Worm (Caenorhabditis elegans) whole organism, mixed stage, embryonic: ENCODE results near the gene T12A2.3.

Experiments
- M03D4.4 ChIP-seq: sonication (generic microtip); optimal IDR thresholded peaks from 2 replicates; lab custom pipeline; 2017; ENCODE audit warnings: mild to moderate bottlenecking, missing genetic modification characterization, missing compliant biosample characterization
- blmp-1 ChIP-seq: fragments of 150-350 bp; optimal IDR thresholded peaks from 2 replicates; lab custom pipeline; 2014; ENCODE audit warnings: missing biosample characterization, missing genetic modification characterization
- ceh-39 ChIP-seq: fragments of 150-350 bp; optimal IDR thresholded peaks from 2 replicates; lab custom pipeline; 2014; ENCODE audit warnings: missing biosample characterization, missing genetic modification characterization
- ceh-43 ChIP-seq: fragments of 200-800 bp; sonication (Bioruptor generic); optimal IDR thresholded peaks from 2 replicates; lab custom pipeline; 2018; ENCODE audit warnings: mild to moderate bottlenecking, missing genetic modification characterization, moderate library complexity, missing compliant biosample characterization
- ceh-83 ChIP-seq: fragments of 200-800 bp; sonication (Bioruptor generic); optimal IDR thresholded peaks from 2 replicates; lab custom pipeline; 2018; ENCODE audit warnings: mild to moderate bottlenecking, missing genetic modification characterization, missing compliant biosample characterization
- cnd-1 ChIP-seq: fragments of 200-800 bp; sonication (Bioruptor generic); optimal IDR thresholded peaks from 2 replicates; lab custom pipeline; 2018; ENCODE audit warnings: mild to moderate bottlenecking, missing genetic modification characterization, missing compliant biosample characterization
- drap-1 ChIP-seq: fragments of 200-800 bp; sonication (Bioruptor generic); optimal IDR thresholded peaks from 3 replicates; lab custom pipeline; 2018; ENCODE audit warnings: mild to moderate bottlenecking, missing genetic modification characterization, missing compliant biosample characterization
- elt-1 ChIP-seq: sonication (generic microtip); optimal IDR thresholded peaks from 2 replicates; lab custom pipeline; 2017; ENCODE audit warnings: missing genetic modification characterization, mild to moderate bottlenecking, missing compliant biosample characterization, antibody characterized with exemption, moderate library complexity, borderline replicate concordance; ENCODE audit not compliant: insufficient read depth
- elt-3 ChIP-seq: fragments of 150-350 bp; optimal IDR thresholded peaks from 2 replicates; lab custom pipeline; 2014; ENCODE audit warnings: missing biosample characterization, missing genetic modification characterization
- hlh-1 ChIP-seq: fragments of 150-350 bp; optimal IDR thresholded peaks from 2 replicates; lab custom pipeline; 2014; ENCODE audit warnings: missing biosample characterization, missing genetic modification reagents, missing genetic modification characterization
- lin-13 ChIP-seq: fragments of 150-350 bp; optimal IDR thresholded peaks from 2 replicates; lab custom pipeline; 2014; ENCODE audit warnings: missing biosample characterization, missing genetic modification characterization
- lin-32 ChIP-seq: fragments of 200-800 bp; sonication (Bioruptor generic); optimal IDR thresholded peaks from 2 replicates; lab custom pipeline; 2018; ENCODE audit warnings: mild to moderate bottlenecking, missing genetic modification characterization, missing compliant biosample characterization
- lsy-2 ChIP-seq: fragments of 150-350 bp; optimal IDR thresholded peaks from 2 replicates; lab custom pipeline; 2014; ENCODE audit warnings: missing biosample characterization, missing genetic modification characterization
- mep-1 ChIP-seq: fragments of 150-350 bp; optimal IDR thresholded peaks from 2 replicates; lab custom pipeline; 2017; ENCODE audit warnings: missing biosample characterization, missing genetic modification reagents, missing genetic modification characterization, inconsistent platforms
- mls-2 ChIP-seq: sonication (generic microtip); optimal IDR thresholded peaks from 2 replicates; lab custom pipeline; 2016; ENCODE audit warnings: mild to moderate bottlenecking, missing genetic modification characterization, moderate library complexity, missing compliant biosample characterization
- nhr-2 ChIP-seq: fragments of 150-350 bp; optimal IDR thresholded peaks from 2 replicates; lab custom pipeline; 2014; ENCODE audit warnings: missing biosample characterization, missing genetic modification characterization
- nhr-237 ChIP-seq: fragments of 150-350 bp; optimal IDR thresholded peaks from 2 replicates; lab custom pipeline; 2014; ENCODE audit warnings: missing biosample characterization, missing genetic modification characterization
- nhr-28 ChIP-seq: fragments of 150-350 bp; optimal IDR thresholded peaks from 2 replicates; lab custom pipeline; 2014; ENCODE audit warnings: missing biosample characterization, missing genetic modification characterization
- nhr-76 ChIP-seq: sonication (generic microtip); optimal IDR thresholded peaks from 2 replicates; lab custom pipeline; 2017; ENCODE audit warnings: missing biosample characterization, missing genetic modification characterization
- pha-4 ChIP-seq: fragments of 150-350 bp; optimal IDR thresholded peaks from 2 replicates; lab custom pipeline; 2018; ENCODE audit warnings: missing biosample characterization, missing genetic modification reagents, missing genetic modification characterization
- snpc-4 ChIP-seq: fragments of 150-350 bp; optimal IDR thresholded peaks from 2 replicates; lab custom pipeline; 2014; ENCODE audit warnings: missing biosample characterization, missing genetic modification characterization
- sptf-1 ChIP-seq: sonication (generic microtip); optimal IDR thresholded peaks from 2 replicates; lab custom pipeline; 2017; ENCODE audit warnings: mild to moderate bottlenecking, missing genetic modification characterization, moderate library complexity, missing compliant biosample characterization
- tbx-8 ChIP-seq: fragments of 200-800 bp; sonication (Bioruptor generic); optimal IDR thresholded peaks from 2 replicates; lab custom pipeline; 2018; ENCODE audit warnings: mild to moderate bottlenecking, missing genetic modification characterization, moderate library complexity, missing compliant biosample characterization
- unc-120 ChIP-seq: sonication (generic microtip); optimal IDR thresholded peaks from 2 replicates; lab custom pipeline; 2017; ENCODE audit warnings: missing genetic modification characterization, missing compliant biosample characterization; ENCODE audit not compliant: poor library complexity, severe bottlenecking
- unc-39 ChIP-seq: fragments of 150-350 bp; optimal IDR thresholded peaks from 2 replicates; lab custom pipeline; 2014; ENCODE audit warnings: missing biosample characterization, missing genetic modification characterization
- unc-62 ChIP-seq: fragments of 150-350 bp; optimal IDR thresholded peaks from 2 replicates; lab custom pipeline; 2014; ENCODE audit warnings: missing biosample characterization, missing genetic modification reagents, missing genetic modification characterization
- ztf-11 ChIP-seq: fragments of 150-350 bp; optimal IDR thresholded peaks from 2 replicates; lab custom pipeline; 2014; ENCODE audit warnings: missing biosample characterization, missing genetic modification characterization

The T12A2.3 gene

ce11 chrIII:6289366-6289765 is 48.7 kb downstream of the T12A2.3 start:
- no peak for TF ChIP-seq nhr-76 (tag; lab: Kevin White, UChicago)
- TF ChIP-seq nhr-237 (tag; lab: Kevin White, UChicago) = no peak
- no peak for TF ChIP-seq ceh-39
- TF ChIP-seq mep-1 (tag; lab: Kevin White, UChicago) = no peak
- no peak for TF ChIP-seq nhr-28 (tag; lab: Kevin White, UChicago)
- no peak for TF ChIP-seq cnd-1 (tag; lab: Kevin White, UChicago)
- no peak for TF ChIP-seq unc-62
- TF ChIP-seq M03D4.4 = no peak
- no peak for TF ChIP-seq ceh-43 (GFP tag; lab: Kevin White, UChicago)
- no peak for TF ChIP-seq ceh-83 (GFP tag; lab: Kevin White, UChicago)
- TF ChIP-seq lsy-2 (tag; lab: Kevin White, UChicago) = no peak
- no peak for TF ChIP-seq elt-1
- no peak for TF ChIP-seq unc-39 (tag; lab: Kevin White, UChicago)
- no peak for TF ChIP-seq blmp-1 (tag; lab: Kevin White, UChicago)
- TF ChIP-seq nhr-2 (tag; lab: Kevin White, UChicago) = no peak
- TF ChIP-seq lin-32 = no peak

DNA sequence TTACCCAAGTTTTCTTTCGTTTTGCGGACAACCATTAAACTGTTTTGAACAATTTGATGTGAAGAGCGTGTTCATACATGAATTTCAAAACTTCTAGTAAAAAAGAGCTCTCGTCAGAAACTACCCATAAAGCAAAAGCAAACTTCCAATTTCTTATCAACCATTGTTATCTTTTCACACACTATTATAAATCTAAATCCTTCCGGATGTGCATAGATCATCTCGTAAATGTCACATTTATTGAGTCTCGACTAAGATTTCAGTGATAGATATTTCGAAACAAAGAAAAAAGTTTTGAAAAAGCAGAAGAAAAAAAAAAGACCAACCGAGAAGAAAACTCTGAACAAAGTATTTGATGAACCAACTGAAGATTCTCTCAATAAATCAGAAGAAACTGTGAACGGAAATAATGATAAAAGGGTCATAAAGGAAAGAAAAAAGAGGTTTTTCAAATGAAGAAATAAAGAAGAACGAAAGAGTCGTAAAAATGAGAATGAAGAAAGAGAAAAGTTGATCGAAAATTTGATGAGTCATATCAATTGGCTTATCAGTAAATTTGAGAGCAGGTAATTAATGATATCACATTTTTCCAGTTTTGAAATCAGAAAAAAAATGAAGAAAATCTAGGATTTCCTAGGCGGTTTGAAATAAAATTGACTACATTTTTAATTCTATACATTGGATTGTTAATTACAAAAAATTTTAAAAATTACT is 50.0 kb downstream of the T12A2.3 start:
- TF ChIP-seq nhr-237 (tag; lab: Kevin White, UChicago) (no peak), M03D4.4 (no peak), ztf-11 (tag; lab: Kevin White, UChicago) (no peak), unc-120 (tag; lab: Kevin White, UChicago) (no peak), pha-4 (tag; lab: Kevin White, UChicago) (no peak), snpc-4 (no peak), mls-2 (tag; lab: Kevin White, UChicago) (no peak), hlh-1 (tag; lab: Kevin White, UChicago) (no peak), drap-1 (GFP tag; lab: Kevin White, UChicago) (no peak), nhr-76 (tag; lab: Kevin White, UChicago) (no peak), elt-3 (tag; lab: Kevin White, UChicago) (no peak), lsy-2 (tag; lab: Kevin White, UChicago) (no peak), lin-13 (tag; lab: Kevin White, UChicago) (no peak), elt-1 (no peak), sptf-1 (no peak), tbx-8 (no peak)
- TF ChIP-seq, all 35 proteins: peak for 0
